Worm (Caenorhabditis elegans): ENCODE data around the gene amdh-1.

Gene amdh-1

DNA sequence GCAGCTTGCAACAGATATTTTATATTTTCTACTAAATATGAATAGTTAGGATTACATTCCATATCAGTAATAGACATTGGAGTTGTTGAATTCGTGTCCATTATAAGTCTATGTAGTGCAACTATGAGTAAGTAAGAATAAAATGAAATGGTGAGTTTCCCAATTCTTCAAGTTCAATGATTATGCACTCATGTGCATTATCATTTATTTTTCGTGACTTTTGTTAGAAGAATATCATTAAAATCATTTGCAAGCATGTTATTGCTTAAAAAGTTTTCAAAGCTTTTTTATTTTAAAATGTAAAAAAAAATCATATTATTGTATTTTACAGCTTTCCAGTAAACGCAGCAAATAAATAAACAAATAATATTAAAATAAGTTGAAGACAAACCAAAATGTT, 5.1 kb downstream of the amdh-1 start, which contains the start of gene srg-9:
Gene srg-9, minus strand, starts transcription at position 101 of the 400 bp plus-strand sequence.
- no peak for TF ChIP-seq aly-2 (tag; optimal IDR thresholded peaks at IDR 0.05)
- no peak for TF ChIP-seq ama-1 (optimal IDR thresholded peaks at IDR 0.05)
- TF ChIP-seq ZK546.5 (tag; optimal IDR thresholded peaks at IDR 0.05), result no peak
- TF ChIP-seq gmeb-1 (tag; optimal IDR thresholded peaks at IDR 0.05), result no peak
- no peak for TF ChIP-seq nhr-21 (tag; optimal IDR thresholded peaks at IDR 0.05)
- no peak for TF ChIP-seq nhr-6 (tag; optimal IDR thresholded peaks at IDR 0.05)
- no peak for TF ChIP-seq mab-5 (tag; optimal IDR thresholded peaks at IDR 0.05)
- no peak for TF ChIP-seq unc-55 (GFP tag; optimal IDR thresholded peaks at IDR 0.05)
- no peak for TF ChIP-seq C34F6.9 (tag; optimal IDR thresholded peaks at IDR 0.05)
- TF ChIP-seq ceh-82 (tag; optimal IDR thresholded peaks at IDR 0.05), result no peak
- no peak for TF ChIP-seq sma-9 (GFP tag; optimal IDR thresholded peaks at IDR 0.05)
- no peak for TF ChIP-seq sma-9 (tag; optimal IDR thresholded peaks at IDR 0.05)
- TF ChIP-seq crh-2 (tag; optimal IDR thresholded peaks at IDR 0.05), result no peak
- no peak for TF ChIP-seq peb-1 (tag; optimal IDR thresholded peaks at IDR 0.05)
- no peak for TF ChIP-seq nhr-25 (tag; optimal IDR thresholded peaks at IDR 0.05)
- no peak for TF ChIP-seq unc-62 (GFP tag; optimal IDR thresholded peaks at IDR 0.05)
- TF ChIP-seq nhr-10 (tag; optimal IDR thresholded peaks at IDR 0.05), result no peak

DNA sequence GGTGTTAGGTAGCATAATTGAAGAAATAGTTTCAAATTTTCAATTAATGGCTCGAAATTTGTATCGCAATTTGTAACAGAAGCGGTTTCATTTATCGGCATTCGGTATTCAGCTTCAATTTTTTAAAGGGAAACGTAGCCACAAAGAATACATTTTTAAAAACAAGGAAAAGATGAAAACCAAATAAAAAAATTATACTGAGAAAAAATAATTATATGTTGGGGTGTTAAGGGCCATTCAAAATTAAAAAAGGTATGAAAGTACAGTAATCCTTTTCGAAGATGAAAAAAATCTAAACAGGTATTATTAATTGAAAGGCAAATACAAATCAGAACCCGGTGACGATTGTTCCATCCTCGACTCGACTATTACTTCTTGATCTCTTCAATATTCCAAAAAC, 6.7 kb downstream of the amdh-1 start, which contains the start of gene srg-1:
Gene srg-1, minus strand, starts transcription at position 101 of the 400 bp plus-strand sequence.
- TF ChIP-seq gmeb-1 (tag; optimal IDR thresholded peaks at IDR 0.05) (no peak), R02D3.7 (tag; optimal IDR thresholded peaks at IDR 0.05) (no peak), crh-2 (tag; optimal IDR thresholded peaks at IDR 0.05) (no peak), elt-1 (tag; optimal IDR thresholded peaks at IDR 0.05) (no peak), nhr-6 (tag; optimal IDR thresholded peaks at IDR 0.05) (no peak), ceh-82 (tag; optimal IDR thresholded peaks at IDR 0.05) (no peak), lsy-2 (tag; optimal IDR thresholded peaks at IDR 0.05) (no peak), F13H6.1 (tag; optimal IDR thresholded peaks at IDR 0.05) (no peak), ceh-16 (tag; optimal IDR thresholded peaks at IDR 0.05) (no peak), unc-62 (GFP tag; optimal IDR thresholded peaks at IDR 0.05) (no peak), nhr-237 (tag; optimal IDR thresholded peaks at IDR 0.05) (no peak), nhr-23 (tag; optimal IDR thresholded peaks at IDR 0.05) (no peak)

DNA sequence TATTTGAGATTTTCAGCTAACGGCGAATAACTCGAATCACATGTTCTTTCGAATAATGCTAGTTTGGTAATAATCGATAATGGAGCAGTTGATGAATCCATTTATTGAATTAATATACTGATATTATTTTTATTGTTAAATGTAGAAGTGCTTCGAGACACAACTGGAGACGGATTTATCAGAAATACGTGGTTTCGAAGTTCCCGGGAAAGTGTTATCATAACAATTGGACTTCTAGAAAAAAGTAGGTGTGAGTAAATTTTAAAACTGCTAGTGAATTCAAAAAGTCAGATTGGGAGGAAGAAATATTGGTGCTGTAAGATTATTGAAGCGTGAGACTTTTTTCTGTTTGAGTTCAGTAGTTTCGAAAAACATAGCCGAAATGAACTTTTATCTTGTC, 8.5 kb downstream of the amdh-1 start, which contains the start of gene srg-2:
Gene srg-2, minus strand, starts transcription at position 101 of the 400 bp plus-strand sequence.
- no peak for TF ChIP-seq unc-39 (tag; optimal IDR thresholded peaks at IDR 0.05)
- no peak for TF ChIP-seq ztf-4 (tag; optimal IDR thresholded peaks at IDR 0.05)
- TF ChIP-seq nhr-77 (tag; optimal IDR thresholded peaks at IDR 0.05), result no peak
- TF ChIP-seq sma-3 (GFP tag; optimal IDR thresholded peaks at IDR 0.05), result no peak
- no peak for TF ChIP-seq unc-62 (GFP tag; optimal IDR thresholded peaks at IDR 0.05)
- TF ChIP-seq nhr-12 (tag; optimal IDR thresholded peaks at IDR 0.05), result no peak
- no peak for TF ChIP-seq gmeb-1 (tag; optimal IDR thresholded peaks at IDR 0.05)
- no peak for TF ChIP-seq ama-1 (optimal IDR thresholded peaks at IDR 0.05)
- TF ChIP-seq ztf-11 (tag; optimal IDR thresholded peaks at IDR 0.05), result no peak
- no peak for TF ChIP-seq aly-2 (tag; optimal IDR thresholded peaks at IDR 0.05)
- no peak for TF ChIP-seq nhr-21 (tag; optimal IDR thresholded peaks at IDR 0.05)
- TF ChIP-seq nhr-129 (tag; optimal IDR thresholded peaks at IDR 0.05), result no peak
- TF ChIP-seq fos-1 (tag; optimal IDR thresholded peaks at IDR 0.05), result no peak

ce11 chrIII:6261985-6262384, 10.4 kb downstream of the amdh-1 start, which contains the start of gene srg-4:
Gene srg-4, minus strand, starts transcription at chrIII:6262085.
- TF ChIP-seq fos-1 (tag; optimal IDR thresholded peaks at IDR 0.05), result no peak
- TF ChIP-seq sma-3 (GFP tag; optimal IDR thresholded peaks at IDR 0.05), result no peak
- no peak for TF ChIP-seq nhr-23 (tag; optimal IDR thresholded peaks at IDR 0.05)
- TF ChIP-seq nhr-12 (tag; optimal IDR thresholded peaks at IDR 0.05), result no peak

DNA sequence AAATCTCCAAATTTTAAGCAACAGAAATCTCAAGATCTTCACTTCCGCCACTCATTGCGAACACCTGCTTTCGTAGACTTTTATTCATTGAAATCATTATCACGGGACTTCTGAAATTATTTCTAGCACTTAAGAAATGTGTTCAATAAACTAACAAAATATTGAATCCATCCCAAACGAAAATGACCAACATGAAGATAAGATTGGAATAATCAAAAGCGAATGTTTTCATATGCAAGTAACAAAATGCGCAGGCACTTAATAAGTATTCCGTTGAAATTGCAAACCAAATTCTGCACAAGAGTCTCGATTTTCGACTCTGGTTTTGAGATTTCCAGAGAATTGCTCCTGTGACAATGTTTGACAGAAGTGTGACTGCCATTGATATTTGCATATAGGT, 12.8 kb downstream of the amdh-1 start, which contains the start of gene srg-5:
Gene srg-5, minus strand, starts transcription at position 101 of the 400 bp plus-strand sequence.
- TF ChIP-seq F13H6.1 (tag; optimal IDR thresholded peaks at IDR 0.05), result no peak
- no peak for TF ChIP-seq ztf-11 (tag; optimal IDR thresholded peaks at IDR 0.05)
- no peak for TF ChIP-seq crh-2 (tag; optimal IDR thresholded peaks at IDR 0.05)
- no peak for TF ChIP-seq skn-1 (tag; optimal IDR thresholded peaks at IDR 0.05)
- no peak for TF ChIP-seq unc-55 (GFP tag; optimal IDR thresholded peaks at IDR 0.05)

- TF ChIP-seq nhr-21 (tag; optimal IDR thresholded peaks at IDR 0.05), result no peak
- TF ChIP-seq unc-62 (GFP tag; optimal IDR thresholded peaks at IDR 0.05), result no peak
Observed at ce11 chrIII:6265911-6266310, 14.3 kb downstream of the amdh-1 start, which contains the start of gene srg-6. Gene srg-6, minus strand, starts transcription at chrIII:6266011.
